Worm (Caenorhabditis elegans) whole organism, late embryonic: ENCODE results near the gene cpf-1.

Experiments
- C08G9.2 ChIP-seq: sonication (generic microtip); optimal IDR thresholded peaks from 2 replicates; lab custom pipeline; 2016; ENCODE audit warnings: mild to moderate bottlenecking, missing genetic modification characterization, moderate library complexity, missing compliant biosample characterization
- C38D4.7 ChIP-seq: fragments of 200-800 bp; sonication (Bioruptor generic); optimal IDR thresholded peaks from 2 replicates; lab custom pipeline; 2018; ENCODE audit warnings: mild to moderate bottlenecking, missing genetic modification characterization, moderate library complexity, missing compliant biosample characterization
- F13H6.1 ChIP-seq: sonication (generic microtip); optimal IDR thresholded peaks from 2 replicates; lab custom pipeline; 2016; ENCODE audit warnings: missing genetic modification characterization, missing compliant biosample characterization
- K02D7.2 ChIP-seq: sonication (generic microtip); optimal IDR thresholded peaks from 2 replicates; lab custom pipeline; 2017; ENCODE audit warnings: mild to moderate bottlenecking, missing genetic modification characterization, missing compliant biosample characterization
- T23F11.4 ChIP-seq: fragments of 200-800 bp; sonication (Bioruptor generic); optimal IDR thresholded peaks from 2 replicates; lab custom pipeline; 2018; ENCODE audit warnings: mild to moderate bottlenecking, missing genetic modification characterization, missing compliant biosample characterization
- ahr-1 ChIP-seq: sonication (generic microtip); optimal IDR thresholded peaks from 2 replicates; lab custom pipeline; 2016; ENCODE audit warnings: missing genetic modification characterization, missing compliant biosample characterization
- ama-1 ChIP-seq: fragments of 150-350 bp; optimal IDR thresholded peaks from 2 replicates; lab custom pipeline; 2014
- ceh-14 ChIP-seq: sonication (generic microtip); optimal IDR thresholded peaks from 2 replicates; lab custom pipeline; 2016; ENCODE audit warnings: missing genotype, missing genetic modification characterization, missing compliant biosample characterization
- ceh-19 ChIP-seq: fragments of 200-800 bp; sonication (Bioruptor generic); optimal IDR thresholded peaks from 2 replicates; lab custom pipeline; 2018; ENCODE audit warnings: mild to moderate bottlenecking, missing genetic modification characterization, missing compliant biosample characterization
- ceh-2 ChIP-seq: sonication (generic microtip); optimal IDR thresholded peaks from 2 replicates; lab custom pipeline; 2016; ENCODE audit warnings: missing genotype, missing genetic modification characterization, missing compliant biosample characterization
- ceh-22 ChIP-seq: sonication (generic microtip); optimal IDR thresholded peaks from 2 replicates; lab custom pipeline; 2017; ENCODE audit warnings: missing biosample characterization, missing genetic modification characterization
- ceh-34 ChIP-seq: sonication (generic microtip); optimal IDR thresholded peaks from 2 replicates; lab custom pipeline; 2016; ENCODE audit warnings: mild to moderate bottlenecking, missing genetic modification characterization, missing compliant biosample characterization
- che-1 ChIP-seq: sonication (generic microtip); optimal IDR thresholded peaks from 2 replicates; lab custom pipeline; 2016; ENCODE audit warnings: mild to moderate bottlenecking, missing genetic modification characterization, missing compliant biosample characterization
- eyg-1 ChIP-seq: sonication (generic microtip); optimal IDR thresholded peaks from 2 replicates; lab custom pipeline; 2016; ENCODE audit warnings: missing genotype, missing genetic modification characterization, missing compliant biosample characterization
- fax-1 ChIP-seq: sonication (generic microtip); optimal IDR thresholded peaks from 2 replicates; lab custom pipeline; 2016; ENCODE audit warnings: missing genotype, missing genetic modification characterization, missing compliant biosample characterization
- fkh-10 ChIP-seq: fragments of 150-350 bp; optimal IDR thresholded peaks from 2 replicates; lab custom pipeline; 2014; ENCODE audit warnings: missing biosample characterization, missing genetic modification reagents, missing genetic modification characterization
- fkh-6 ChIP-seq: sonication (generic microtip); optimal IDR thresholded peaks from 2 replicates; lab custom pipeline; 2016; ENCODE audit warnings: missing genetic modification characterization, missing compliant biosample characterization
- gmeb-2 ChIP-seq: sonication (generic microtip); optimal IDR thresholded peaks from 2 replicates; lab custom pipeline; 2016; ENCODE audit warnings: missing genetic modification characterization, inconsistent platforms, missing compliant biosample characterization
- hlh-13 ChIP-seq: fragments of 200-800 bp; sonication (Bioruptor generic); optimal IDR thresholded peaks from 2 replicates; lab custom pipeline; 2018; ENCODE audit warnings: mild to moderate bottlenecking, missing genetic modification characterization, missing compliant biosample characterization
- hlh-15 ChIP-seq: sonication (generic microtip); optimal IDR thresholded peaks from 2 replicates; lab custom pipeline; 2016; ENCODE audit warnings: missing genetic modification characterization, missing compliant biosample characterization
- hlh-30 ChIP-seq: sonication (generic microtip); optimal IDR thresholded peaks from 2 replicates; lab custom pipeline; 2017; ENCODE audit warnings: antibody characterized with exemption, missing genetic modification characterization, missing compliant biosample characterization; ENCODE audit not compliant: insufficient read depth
- hlh-6 ChIP-seq: sonication (generic microtip); optimal IDR thresholded peaks from 2 replicates; lab custom pipeline; 2016; ENCODE audit warnings: missing genotype, missing genetic modification characterization, missing compliant biosample characterization
- hlh-8 ChIP-seq: sonication (generic microtip); optimal IDR thresholded peaks from 2 replicates; lab custom pipeline; 2016; ENCODE audit warnings: missing genotype, missing genetic modification characterization, missing compliant biosample characterization
- lim-6 ChIP-seq: sonication (generic microtip); optimal IDR thresholded peaks from 2 replicates; lab custom pipeline; 2016; ENCODE audit warnings: missing genetic modification characterization, missing compliant biosample characterization
- mec-3 ChIP-seq: sonication (generic microtip); optimal IDR thresholded peaks from 2 replicates; lab custom pipeline; 2016; ENCODE audit warnings: borderline replicate concordance, missing genetic modification characterization, missing compliant biosample characterization
- npax-4 ChIP-seq: sonication (generic microtip); optimal IDR thresholded peaks from 2 replicates; lab custom pipeline; 2016; ENCODE audit warnings: missing genetic modification characterization, missing compliant biosample characterization
- pag-3 ChIP-seq: sonication (generic microtip); optimal IDR thresholded peaks from 2 replicates; lab custom pipeline; 2016; ENCODE audit warnings: missing compliant biosample characterization, missing genetic modification characterization, borderline replicate concordance
- pat-9 ChIP-seq: fragments of 200-800 bp; sonication (Bioruptor generic); optimal IDR thresholded peaks from 2 replicates; lab custom pipeline; 2018; ENCODE audit warnings: mild to moderate bottlenecking, missing genetic modification characterization, moderate library complexity, missing compliant biosample characterization
- pha-2 ChIP-seq: sonication (generic microtip); optimal IDR thresholded peaks from 2 replicates; lab custom pipeline; 2017; ENCODE audit warnings: mild to moderate bottlenecking, missing genetic modification characterization, missing compliant biosample characterization
- pha-4 ChIP-seq: fragments of 150-350 bp; optimal IDR thresholded peaks from 2 replicates; lab custom pipeline; 2018; ENCODE audit warnings: missing biosample characterization, missing genetic modification reagents, missing genetic modification characterization
- pqm-1 ChIP-seq: sonication (generic microtip); optimal IDR thresholded peaks from 2 replicates; lab custom pipeline; 2016; ENCODE audit warnings: missing genetic modification characterization, missing compliant biosample characterization
- pros-1 ChIP-seq: fragments of 150-350 bp; optimal IDR thresholded peaks from 2 replicates; lab custom pipeline; 2014; ENCODE audit warnings: missing biosample characterization, missing genetic modification reagents, missing genetic modification characterization
- sdc-2 ChIP-seq: sonication (generic microtip); optimal IDR thresholded peaks from 2 replicates; lab custom pipeline; 2016; ENCODE audit warnings: missing genotype, missing genetic modification characterization, missing compliant biosample characterization
- sox-2 ChIP-seq: fragments of 200-800 bp; sonication (Bioruptor generic); IDR thresholded peaks from 2 replicates; pipeline ENCODE4 v1.3.6; 2022; ENCODE audit warnings: missing genetic modification reagents, missing genetic modification characterization, missing compliant biosample characterization
- sox-4 ChIP-seq: sonication (generic microtip); optimal IDR thresholded peaks from 2 replicates; lab custom pipeline; 2017; ENCODE audit warnings: mild to moderate bottlenecking, missing genetic modification characterization, inconsistent platforms, missing compliant biosample characterization
- tbx-2 ChIP-seq: sonication (generic microtip); optimal IDR thresholded peaks from 2 replicates; lab custom pipeline; 2016; ENCODE audit warnings: missing genetic modification characterization, missing compliant biosample characterization
- ttx-3 ChIP-seq: sonication (generic microtip); optimal IDR thresholded peaks from 2 replicates; lab custom pipeline; 2016; ENCODE audit warnings: missing genetic modification reagents, missing genetic modification characterization, missing compliant biosample characterization
- unc-3 ChIP-seq, 2 experiments: fragments of 200-800 bp in 1 of 2; sonication (Bioruptor generic) in 1 of 2; sonication (generic microtip) in 1 of 2; conservative IDR thresholded peaks in 1 of 2; optimal IDR thresholded peaks in 1 of 2; 2 replicates each; pipeline versions ENCODE4 v1.3.6 to Lab custom; 2016 to 2022; ENCODE audit warnings: missing compliant biosample characterization in 2 of 2, missing genetic modification characterization in 2 of 2, missing genetic modification reagents in 1 of 2
- unc-42 ChIP-seq: sonication (generic microtip); optimal IDR thresholded peaks from 2 replicates; lab custom pipeline; 2016; ENCODE audit warnings: missing genotype, missing genetic modification characterization, missing compliant biosample characterization
- unc-55 ChIP-seq: sonication (generic microtip); optimal IDR thresholded peaks from 2 replicates; lab custom pipeline; 2017; ENCODE audit warnings: missing biosample characterization, missing genetic modification reagents, missing genetic modification characterization
- unc-86 ChIP-seq: sonication (generic microtip); optimal IDR thresholded peaks from 2 replicates; lab custom pipeline; 2016; ENCODE audit warnings: missing genetic modification characterization, missing compliant biosample characterization
- zip-5 ChIP-seq: sonication (generic microtip); optimal IDR thresholded peaks from 2 replicates; lab custom pipeline; 2016; ENCODE audit warnings: missing genetic modification characterization, missing compliant biosample characterization

The cpf-1 gene

ce11 chrII:8617516-8617915 is 15.3 kb upstream of the cpf-1 start, which contains the start of gene chhy-1:
chhy-1 (minus strand) TSS chrII:8617616.
- TF ChIP-seq pha-2 (tag; lab: Kevin White, UChicago) (no peak), hlh-15 (tag; lab: Kevin White, UChicago) (no peak), unc-55 (no peak), fkh-6 (tag; lab: Kevin White, UChicago) (no peak), lim-6 (tag; lab: Kevin White, UChicago) (no peak), unc-86 (tag; lab: Kevin White, UChicago) (no peak), ceh-34 (tag; lab: Kevin White, UChicago) (no peak), hlh-6 (tag; lab: Kevin White, UChicago) (no peak), pros-1 (tag; lab: Kevin White, UChicago) (no peak), ceh-14 (no peak), tbx-2 (tag; lab: Kevin White, UChicago) (no peak), npax-4 (tag; lab: Kevin White, UChicago) (no peak), C38D4.7 (no peak), C08G9.2 (tag; lab: Kevin White, UChicago) (no peak), zip-5 (tag; lab: Kevin White, UChicago) (no peak), sdc-2 (tag; lab: Kevin White, UChicago) (no peak)

- no peak for TF ChIP-seq che-1 (tag; lab: Kevin White, UChicago)
- no peak for TF ChIP-seq gmeb-2 (tag; lab: Kevin White, UChicago)
- TF ChIP-seq ceh-22, result no peak
- TF ChIP-seq hlh-13 (GFP tag; lab: Kevin White, UChicago), result no peak
- TF ChIP-seq fkh-6 (tag; lab: Kevin White, UChicago), result no peak
- TF ChIP-seq eyg-1 (tag; lab: Kevin White, UChicago), result no peak
- no peak for TF ChIP-seq ttx-3 (tag; lab: Kevin White, UChicago)
- TF ChIP-seq, all 69 proteins: peak for 0
Measured at ce11 chrII:8616155-8616554, 13.9 kb upstream of the cpf-1 start.

- no peak for TF ChIP-seq pha-4 (tag; lab: Kevin White, UChicago)
Measured at ce11 chrII:8612470-8612869, 10.2 kb upstream of the cpf-1 start, which contains the start of gene T22C8.1. T22C8.1 (plus strand) TSS chrII:8612770.

- no peak for TF ChIP-seq pag-3 (tag; lab: Kevin White, UChicago)
- peak; percentile 53 for TF ChIP-seq unc-42 (tag; lab: Kevin White, UChicago)
Measured at ce11 chrII:8611330-8611729, 9.1 kb upstream of the cpf-1 start.

- TF ChIP-seq hlh-8 (tag; lab: Kevin White, UChicago), result no peak
- TF ChIP-seq ahr-1, result no peak
- no peak for TF ChIP-seq C38D4.7
- no peak for TF ChIP-seq pha-2 (tag; lab: Kevin White, UChicago)
- no peak for TF ChIP-seq hlh-30 (tag; lab: Kevin White, UChicago)
- no peak for TF ChIP-seq lim-6 (tag; lab: Kevin White, UChicago)
- no peak for TF ChIP-seq sox-2 (GFP tag; lab: Robert Waterston, UW)
- TF ChIP-seq pag-3 (tag; lab: Kevin White, UChicago), result no peak
- TF ChIP-seq ceh-22, result no peak
- no peak for TF ChIP-seq pqm-1 (tag; lab: Kevin White, UChicago)
- no peak for TF ChIP-seq ceh-2
- no peak for TF ChIP-seq unc-3 (GFP tag; conservative IDR thresholded peaks at IDR 0.05; lab: Robert Waterston, UW)
- no peak for TF ChIP-seq unc-3 (tag; optimal IDR thresholded peaks at IDR 0.05; lab: Kevin White, UChicago)
- TF ChIP-seq pros-1 (tag; lab: Kevin White, UChicago), result no peak
Measured at ce11 chrII:8610585-8610984, 8.3 kb upstream of the cpf-1 start.

- TF ChIP-seq K02D7.2 (tag; lab: Kevin White, UChicago), result no peak
- TF ChIP-seq mec-3, result no peak
- TF ChIP-seq ahr-1, result no peak
- no peak for TF ChIP-seq sox-4
- no peak for TF ChIP-seq zip-5 (tag; lab: Kevin White, UChicago)
- TF ChIP-seq pat-9 (tag; lab: Kevin White, UChicago), result no peak
- no peak for TF ChIP-seq fkh-10 (GFP tag; lab: Kevin White, UChicago)
- TF ChIP-seq unc-3 (GFP tag; conservative IDR thresholded peaks at IDR 0.05; lab: Robert Waterston, UW), result no peak
- no peak for TF ChIP-seq unc-3 (tag; optimal IDR thresholded peaks at IDR 0.05; lab: Kevin White, UChicago)
- no peak for TF ChIP-seq ama-1 (lab: Kevin White, UChicago)
- TF ChIP-seq eyg-1 (tag; lab: Kevin White, UChicago), result no peak
- no peak for TF ChIP-seq ceh-34 (tag; lab: Kevin White, UChicago)
- TF ChIP-seq sox-2 (GFP tag; lab: Robert Waterston, UW), result no peak
- no peak for TF ChIP-seq ceh-19 (GFP tag; lab: Kevin White, UChicago)
- TF ChIP-seq pha-2 (tag; lab: Kevin White, UChicago), result no peak
- no peak for TF ChIP-seq F13H6.1
- no peak for TF ChIP-seq T23F11.4
- TF ChIP-seq fax-1, result no peak
Measured at ce11 chrII:8610085-8610484, 7.8 kb upstream of the cpf-1 start, which contains the start of gene F28C6.9. F28C6.9 (minus strand) TSS chrII:8610185.
